Worm (Caenorhabditis elegans): ENCODE results near the gene K02E7.4.

Gene K02E7.4

DNA sequence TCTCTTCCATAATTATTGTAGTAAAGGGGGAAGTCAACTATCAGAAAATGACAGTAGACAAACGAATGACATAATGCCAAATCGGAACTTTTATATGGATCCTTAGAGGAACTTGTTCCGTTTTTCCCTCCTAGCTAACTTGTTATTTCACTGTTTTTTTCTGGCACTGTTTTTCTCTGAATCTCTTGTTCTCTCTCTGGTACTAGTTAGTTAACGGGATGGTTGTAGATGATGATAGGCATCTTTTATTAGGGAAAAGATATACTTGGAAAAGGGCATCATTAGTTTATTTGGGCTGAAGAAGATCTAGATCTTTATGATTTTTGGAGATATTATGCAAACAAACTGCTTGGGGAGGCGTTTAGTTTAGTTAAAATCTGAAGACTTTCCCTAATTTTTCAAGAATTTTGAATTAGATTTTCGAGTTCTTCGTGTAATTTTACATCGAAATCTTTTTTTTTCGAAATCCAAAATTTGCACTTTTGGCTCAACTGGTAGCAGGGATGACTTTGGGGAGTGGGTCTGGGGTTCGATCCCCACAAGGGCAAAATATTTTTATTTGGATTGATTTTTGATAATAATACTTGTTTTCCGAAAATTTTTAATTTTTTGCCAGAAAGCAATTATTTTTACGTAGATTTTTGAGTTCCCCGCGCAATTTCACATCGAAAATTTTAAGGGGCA is 34.9 kb downstream of the K02E7.4 start, which contains the start of gene col-40:
col-40 (minus strand) TSS at position 51 of the 684 bp plus-strand sequence.
- no peak for TF ChIP-seq nhr-21 (tag; optimal IDR thresholded peaks at IDR 0.05)
- TF ChIP-seq elt-1 (tag; optimal IDR thresholded peaks at IDR 0.05) = no peak
- no peak for TF ChIP-seq nhr-6 (tag; optimal IDR thresholded peaks at IDR 0.05)
- TF ChIP-seq lsy-2 (tag; optimal IDR thresholded peaks at IDR 0.05) = no peak
- no peak for TF ChIP-seq mdl-1 (tag; optimal IDR thresholded peaks at IDR 0.05)
- TF ChIP-seq nhr-10 (tag; optimal IDR thresholded peaks at IDR 0.05) = no peak
- no peak for TF ChIP-seq Y55F3AM.14 (GFP tag; optimal IDR thresholded peaks at IDR 0.05)
- TF ChIP-seq nhr-237 (tag; optimal IDR thresholded peaks at IDR 0.05) = no peak
- no peak for TF ChIP-seq ztf-4 (tag; optimal IDR thresholded peaks at IDR 0.05)
- no peak for TF ChIP-seq R02D3.7 (tag; optimal IDR thresholded peaks at IDR 0.05)
- no peak for TF ChIP-seq unc-55 (GFP tag; optimal IDR thresholded peaks at IDR 0.05)
- no peak for TF ChIP-seq lin-13 (GFP tag; optimal IDR thresholded peaks at IDR 0.05)
- TF ChIP-seq elt-3 (tag; optimal IDR thresholded peaks at IDR 0.05) = no peak
- TF ChIP-seq ama-1 (optimal IDR thresholded peaks at IDR 0.05) = no peak
- TF ChIP-seq skn-1 (tag; optimal IDR thresholded peaks at IDR 0.05) = no peak
- TF ChIP-seq nhr-12 (tag; optimal IDR thresholded peaks at IDR 0.05) = no peak
- no peak for TF ChIP-seq ztf-1 (GFP tag; conservative IDR thresholded peaks at IDR 0.05)
- no peak for TF ChIP-seq alr-1 (tag; optimal IDR thresholded peaks at IDR 0.05)
- no peak for TF ChIP-seq nhr-129 (tag; optimal IDR thresholded peaks at IDR 0.05)
- TF ChIP-seq nhr-25 (tag; optimal IDR thresholded peaks at IDR 0.05) = no peak

DNA sequence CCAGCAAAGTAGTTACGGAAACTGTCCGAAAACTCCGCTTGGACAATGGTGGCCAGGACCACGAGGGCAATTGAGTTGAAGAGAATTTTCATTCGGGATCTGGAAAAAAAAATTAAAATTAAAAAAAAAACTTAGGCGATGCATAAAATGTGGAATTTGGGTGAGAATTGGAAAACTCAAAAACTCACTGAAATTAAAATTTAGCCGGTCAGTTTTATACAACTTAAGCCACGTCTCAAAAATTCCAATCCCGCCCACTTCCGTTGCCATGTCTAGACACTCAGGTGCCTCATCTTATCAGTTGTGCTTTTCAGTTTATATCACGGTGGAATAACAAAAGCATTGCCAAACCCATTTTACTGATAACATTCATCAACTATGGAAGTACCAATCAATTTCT is 38.7 kb downstream of the K02E7.4 start, which contains the start of gene lips-11:
lips-11 (minus strand) TSS at position 101 of the 400 bp plus-strand sequence.
- TF ChIP-seq lin-39 (tag; optimal IDR thresholded peaks at IDR 0.05) (no peak), skn-1 (tag; optimal IDR thresholded peaks at IDR 0.05) (no peak), nhr-10 (tag; optimal IDR thresholded peaks at IDR 0.05) (no peak), alr-1 (tag; optimal IDR thresholded peaks at IDR 0.05) (no peak), sem-4 (tag; optimal IDR thresholded peaks at IDR 0.05) (no peak), sma-3 (GFP tag; optimal IDR thresholded peaks at IDR 0.05) (peak; percentile 9), nhr-11 (tag; optimal IDR thresholded peaks at IDR 0.05) (no peak), ztf-11 (tag; optimal IDR thresholded peaks at IDR 0.05) (no peak), nhr-6 (tag; optimal IDR thresholded peaks at IDR 0.05) (no peak)

DNA sequence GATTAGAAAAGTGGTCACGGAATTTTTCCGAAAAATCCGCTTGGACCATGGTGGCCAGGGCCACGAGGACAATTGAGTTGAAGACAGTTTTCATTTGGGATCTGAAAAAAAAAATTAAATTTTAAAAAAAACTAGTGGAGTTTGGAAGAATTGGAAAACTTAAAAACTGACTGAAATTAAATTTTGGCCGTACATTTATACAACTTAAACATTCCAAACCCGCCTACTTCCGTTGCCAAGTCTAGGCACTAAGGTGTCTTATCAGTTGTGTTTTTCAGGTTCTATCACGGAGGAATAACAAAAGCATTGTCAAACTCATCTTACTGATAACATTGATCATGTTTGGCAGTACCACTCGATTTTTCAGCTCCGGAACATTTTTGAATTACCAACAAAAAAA is 41.9 kb downstream of the K02E7.4 start, which contains the start of gene lips-12:
lips-12 (minus strand) TSS at position 101 of the 400 bp plus-strand sequence.
- no peak for TF ChIP-seq nhr-25 (tag; optimal IDR thresholded peaks at IDR 0.05)
- no peak for TF ChIP-seq alr-1 (tag; optimal IDR thresholded peaks at IDR 0.05)
- TF ChIP-seq ama-1 (optimal IDR thresholded peaks at IDR 0.05) = no peak
- TF ChIP-seq nhr-11 (tag; optimal IDR thresholded peaks at IDR 0.05) = no peak
- no peak for TF ChIP-seq aly-2 (tag; optimal IDR thresholded peaks at IDR 0.05)
- no peak for TF ChIP-seq unc-62 (GFP tag; optimal IDR thresholded peaks at IDR 0.05)
- no peak for TF ChIP-seq egl-27 (tag; optimal IDR thresholded peaks at IDR 0.05)
- TF ChIP-seq gmeb-1 (tag; optimal IDR thresholded peaks at IDR 0.05) = no peak
- TF ChIP-seq nhr-23 (tag; optimal IDR thresholded peaks at IDR 0.05) = no peak
- no peak for TF ChIP-seq elt-1 (tag; optimal IDR thresholded peaks at IDR 0.05)
- TF ChIP-seq mab-5 (tag; optimal IDR thresholded peaks at IDR 0.05) = no peak
- no peak for TF ChIP-seq nhr-12 (tag; optimal IDR thresholded peaks at IDR 0.05)
- TF ChIP-seq mdl-1 (tag; optimal IDR thresholded peaks at IDR 0.05) = no peak
- TF ChIP-seq sem-4 (tag; optimal IDR thresholded peaks at IDR 0.05) = no peak
- no peak for TF ChIP-seq ztf-1 (GFP tag; conservative IDR thresholded peaks at IDR 0.05)
- no peak for TF ChIP-seq nhr-6 (tag; optimal IDR thresholded peaks at IDR 0.05)

DNA sequence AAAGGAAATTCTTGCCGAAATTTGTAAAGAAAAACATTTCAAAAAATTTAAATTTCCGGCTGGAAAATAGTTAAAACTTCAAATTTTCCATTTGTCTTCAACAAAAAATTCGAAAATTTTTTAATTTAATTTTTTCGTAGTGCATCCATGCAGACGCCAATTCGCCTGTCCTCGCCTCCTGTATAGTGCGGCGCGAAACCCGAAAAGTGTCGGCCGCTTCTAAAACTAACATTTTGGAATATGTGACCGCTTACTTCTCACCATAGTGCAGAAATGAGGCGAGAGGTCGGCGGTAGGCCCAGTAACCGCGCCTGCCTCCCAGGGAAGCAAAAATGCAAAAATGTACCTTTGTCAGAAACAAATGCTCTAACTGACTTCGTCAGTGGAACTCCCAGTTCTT is 44.3 kb downstream of the K02E7.4 start:
- TF ChIP-seq snpc-4 (tag; optimal IDR thresholded peaks at IDR 0.05) (peak; percentile 47), sma-9 (GFP tag; optimal IDR thresholded peaks at IDR 0.05) (no peak), sma-9 (tag; optimal IDR thresholded peaks at IDR 0.05) (no peak)

All from whole organism, L2 larva.